Worm (Caenorhabditis elegans): Measurements from ENCODE around the gene C13A2.1.

ce11 chrV:7328092-7328491 lies 39.3 kb downstream of the C13A2.1 start, which contains the start of gene clec-7:
- TF ChIP-seq nhr-11 (tag; optimal IDR thresholded peaks at IDR 0.05): no peak
- no peak for TF ChIP-seq npax-4 (tag; optimal IDR thresholded peaks at IDR 0.05)
- no peak for TF ChIP-seq pax-1 (tag; optimal IDR thresholded peaks at IDR 0.05)
- no peak for TF ChIP-seq eyg-1 (tag; optimal IDR thresholded peaks at IDR 0.05)
